Worm (Caenorhabditis elegans) whole organism, L4 larva: ENCODE data around the gene B0513.90.

Experiments
- F26F4.8 ChIP-seq: fragments of 200-800 bp; sonication (Bioruptor generic); conservative IDR thresholded peaks from 2 replicates; pipeline ENCODE4 v1.3.6; 2022; ENCODE audit warnings: missing genetic modification characterization, missing compliant biosample characterization
- F49E8.2 ChIP-seq: sonication (generic microtip); optimal IDR thresholded peaks from 2 replicates; lab custom pipeline; 2016; ENCODE audit warnings: missing compliant biosample characterization, mild to moderate bottlenecking, missing genetic modification characterization, borderline replicate concordance
- Y105C5A.15 ChIP-seq: fragments of 200-800 bp; sonication (Bioruptor generic); IDR thresholded peaks from 2 replicates; pipeline ENCODE4 v1.3.6; 2022; ENCODE audit warnings: missing genetic modification characterization, missing compliant biosample characterization
- Y48G9A.11 ChIP-seq: fragments of 200-800 bp; sonication (Bioruptor generic); IDR thresholded peaks from 2 replicates; pipeline ENCODE4 v1.3.6; 2022; ENCODE audit warnings: missing genetic modification reagents, missing genetic modification characterization, missing compliant biosample characterization
- arid-1 ChIP-seq: fragments of 200-800 bp; sonication (Bioruptor generic); conservative IDR thresholded peaks from 2 replicates; pipeline ENCODE4 v1.3.6; 2022; ENCODE audit warnings: missing genetic modification reagents, missing genetic modification characterization, missing compliant biosample characterization
- ceh-20 ChIP-seq: fragments of 200-800 bp; sonication (Bioruptor generic); IDR thresholded peaks from 2 replicates; pipeline ENCODE4 v1.3.6; 2022; ENCODE audit warnings: missing genetic modification reagents, missing genetic modification characterization, missing compliant biosample characterization
- ceh-28 ChIP-seq: fragments of 150-350 bp; optimal IDR thresholded peaks from 2 replicates; lab custom pipeline; 2014; ENCODE audit warnings: missing biosample characterization, missing genetic modification reagents, missing genetic modification characterization
- ceh-32 ChIP-seq: sonication (generic microtip); optimal IDR thresholded peaks from 2 replicates; lab custom pipeline; 2016; ENCODE audit warnings: mild to moderate bottlenecking, missing genetic modification characterization, missing compliant biosample characterization; ENCODE audit not compliant: poor library complexity
- ces-1 ChIP-seq: fragments of 150-350 bp; sonication (generic microtip); optimal IDR thresholded peaks from 4 replicates; lab custom pipeline; 2014; ENCODE audit warnings: missing biosample characterization, missing genetic modification reagents, missing genetic modification characterization
- cey-2 ChIP-seq: sonication (generic microtip); optimal IDR thresholded peaks from 3 replicates; lab custom pipeline; 2017; ENCODE audit warnings: missing genetic modification characterization, mild to moderate bottlenecking, missing compliant biosample characterization, antibody characterized with exemption, borderline replicate concordance; ENCODE audit not compliant: insufficient read depth
- daf-16 ChIP-seq, 3 experiments: sonication (generic microtip); optimal IDR thresholded peaks; 2 replicates each; lab custom pipeline; 2016 to 2017; ENCODE audit warnings: missing genetic modification characterization in 3 of 3, missing genetic modification reagents in 3 of 3, mild to moderate bottlenecking in 2 of 3, missing compliant biosample characterization in 2 of 3, missing biosample characterization in 1 of 3, moderate library complexity in 1 of 3
- dmd-8 ChIP-seq: fragments of 200-800 bp; sonication (Bioruptor generic); IDR thresholded peaks from 2 replicates; pipeline ENCODE4 v1.3.6; 2022; ENCODE audit warnings: missing genetic modification characterization, missing compliant biosample characterization
- fkh-10 ChIP-seq: fragments of 150-350 bp; optimal IDR thresholded peaks from 2 replicates; lab custom pipeline; 2014; ENCODE audit warnings: missing biosample characterization, missing genetic modification reagents, missing genetic modification characterization
- hif-1 ChIP-seq, 2 experiments: sonication (generic microtip); optimal IDR thresholded peaks; 2 replicates each; lab custom pipeline; 2016 to 2017; ENCODE audit warnings: missing compliant biosample characterization in 2 of 2, missing genetic modification characterization in 2 of 2, missing genetic modification reagents in 2 of 2, missing genotype in 2 of 2, mild to moderate bottlenecking in 1 of 2
- hmg-1.1 ChIP-seq: fragments of 200-800 bp; sonication (Bioruptor generic); IDR thresholded peaks from 2 replicates; pipeline ENCODE4 v1.3.6; 2022; ENCODE audit warnings: missing genetic modification reagents, missing genetic modification characterization, missing compliant biosample characterization
- lin-13 ChIP-seq: fragments of 150-350 bp; optimal IDR thresholded peaks from 2 replicates; lab custom pipeline; 2014; ENCODE audit warnings: missing biosample characterization, missing genetic modification reagents, missing genetic modification characterization
- lir-3 ChIP-seq: sonication (generic microtip); optimal IDR thresholded peaks from 2 replicates; lab custom pipeline; 2016; ENCODE audit warnings: mild to moderate bottlenecking, missing genetic modification characterization, missing compliant biosample characterization
- mdt-29 ChIP-seq: fragments of 200-800 bp; sonication (Bioruptor generic); IDR thresholded peaks from 2 replicates; pipeline ENCODE4 v1.3.6; 2022; ENCODE audit warnings: missing genetic modification reagents, missing genetic modification characterization, missing compliant biosample characterization
- mep-1 ChIP-seq: fragments of 150-350 bp; sonication (generic microtip); optimal IDR thresholded peaks from 3 replicates; lab custom pipeline; 2014; ENCODE audit warnings: missing biosample characterization, missing genetic modification characterization
- nhr-10 ChIP-seq: fragments of 150-350 bp; optimal IDR thresholded peaks from 2 replicates; lab custom pipeline; 2014; ENCODE audit warnings: missing biosample characterization, missing genetic modification characterization
- nhr-11 ChIP-seq: fragments of 150-350 bp; optimal IDR thresholded peaks from 2 replicates; lab custom pipeline; 2014; ENCODE audit warnings: missing biosample characterization, missing genetic modification characterization
- nhr-111 ChIP-seq: fragments of 200-800 bp; sonication (Bioruptor generic); optimal IDR thresholded peaks from 2 replicates; lab custom pipeline; 2018; ENCODE audit warnings: mild to moderate bottlenecking, missing genetic modification characterization, missing compliant biosample characterization
- nhr-25 ChIP-seq: sonication (generic microtip); optimal IDR thresholded peaks from 2 replicates; lab custom pipeline; 2017; ENCODE audit warnings: missing genetic modification characterization, mild to moderate bottlenecking, missing compliant biosample characterization, antibody characterized with exemption, moderate library complexity, borderline replicate concordance; ENCODE audit not compliant: insufficient read depth
- nhr-28 ChIP-seq: fragments of 150-350 bp; optimal IDR thresholded peaks from 2 replicates; lab custom pipeline; 2014; ENCODE audit warnings: missing biosample characterization, missing genetic modification characterization
- rbr-2 ChIP-seq: sonication (generic microtip); optimal IDR thresholded peaks from 2 replicates; lab custom pipeline; 2016; ENCODE audit warnings: missing genotype, missing genetic modification characterization, missing compliant biosample characterization
- saeg-2 ChIP-seq: fragments of 200-800 bp; sonication (Bioruptor generic); IDR thresholded peaks from 2 replicates; pipeline ENCODE4 v1.3.6; 2022; ENCODE audit warnings: missing genetic modification reagents, missing genetic modification characterization, missing compliant biosample characterization
- set-16 ChIP-seq: fragments of 200-800 bp; sonication (Bioruptor generic); IDR thresholded peaks from 2 replicates; pipeline ENCODE4 v1.3.6; 2022; ENCODE audit warnings: missing genetic modification reagents, missing genetic modification characterization, missing compliant biosample characterization
- skn-1 ChIP-seq: fragments of 150-350 bp; optimal IDR thresholded peaks from 2 replicates; lab custom pipeline; 2014; ENCODE audit warnings: missing biosample characterization, missing genetic modification characterization
- snpc-1.2 ChIP-seq: fragments of 200-800 bp; sonication (Bioruptor generic); IDR thresholded peaks from 2 replicates; pipeline ENCODE4 v1.3.6; 2022; ENCODE audit warnings: missing genetic modification reagents, missing genetic modification characterization, missing compliant biosample characterization
- snpc-4 ChIP-seq: fragments of 150-350 bp; optimal IDR thresholded peaks from 2 replicates; lab custom pipeline; 2014; ENCODE audit warnings: missing biosample characterization, missing genetic modification characterization
- tra-1 ChIP-seq: fragments of 200-800 bp; sonication (Bioruptor generic); IDR thresholded peaks from 2 replicates; pipeline ENCODE4 v1.3.6; 2022; ENCODE audit warnings: missing genetic modification reagents, missing genetic modification characterization, missing compliant biosample characterization
- unc-62 ChIP-seq, 3 experiments: fragments of 150-350 bp in 1 of 3; sonication (generic microtip); optimal IDR thresholded peaks in 2 of 3; peaks in 1 of 3; 1 replicate in 1 of 3; 2 replicates in 2 of 3; lab custom pipeline; 2014 to 2017; ENCODE audit warnings: missing biosample characterization in 3 of 3, missing genetic modification characterization in 3 of 3, missing genetic modification reagents in 3 of 3, missing genotype in 1 of 3
- zip-2 ChIP-seq: fragments of 150-350 bp; optimal IDR thresholded peaks from 2 replicates; lab custom pipeline; 2014; ENCODE audit warnings: missing biosample characterization, missing genetic modification characterization

The B0513.90 gene

ce11 chrIV:13888164-13888518 lies 21.3 kb downstream of the B0513.90 start:
- TF ChIP-seq F26F4.8 (GFP tag; lab: Robert Waterston, UW) (no peak), nhr-11 (tag; lab: Kevin White, UChicago) (no peak), Y105C5A.15 (no peak), lir-3 (tag; lab: Kevin White, UChicago) (no peak), fkh-10 (GFP tag; lab: Kevin White, UChicago) (no peak), ceh-20 (GFP tag; lab: Robert Waterston, UW) (no peak), arid-1 (GFP tag; lab: Robert Waterston, UW) (no peak), F49E8.2 (tag; lab: Kevin White, UChicago) (no peak), nhr-10 (tag; lab: Kevin White, UChicago) (no peak), ceh-32 (no peak), hif-1 (tag; optimal IDR thresholded peaks at IDR 0.05; lab: Kevin White, UChicago) (no peak), dmd-8 (GFP tag; lab: Robert Waterston, UW) (no peak), zip-2 (tag; lab: Kevin White, UChicago) (no peak), cey-2 (tag; lab: Kevin White, UChicago) (no peak), daf-16 (GFP tag; optimal IDR thresholded peaks at IDR 0.05; lab: Kevin White, UChicago) (no peak), daf-16 (tag; optimal IDR thresholded peaks at IDR 0.05; lab: Kevin White, UChicago) (no peak), hmg-1.1 (GFP tag; lab: Robert Waterston, UW) (no peak), skn-1 (no peak), ces-1 (GFP tag; lab: Kevin White, UChicago) (no peak), nhr-25 (no peak)

ce11 chrIV:13893103-13893502 lies 26.2 kb downstream of the B0513.90 start:
- TF ChIP-seq saeg-2 (GFP tag; lab: Robert Waterston, UW) (no peak), hmg-1.1 (GFP tag; lab: Robert Waterston, UW) (0 out of 2 replicates have a peak, but pooled peaks have one; percentile 28), Y48G9A.11 (peak; percentile 70), nhr-28 (tag; lab: Kevin White, UChicago) (no peak), ceh-28 (tag; lab: Kevin White, UChicago) (no peak), mep-1 (tag; lab: Kevin White, UChicago) (peak; percentile 37), nhr-111 (GFP tag; lab: Kevin White, UChicago) (peak; percentile 42), snpc-1.2 (GFP tag; lab: Robert Waterston, UW) (peak; percentile 66), rbr-2 (tag; lab: Kevin White, UChicago) (no peak), lin-13 (peak; percentile 59), unc-62 (GFP tag; optimal IDR thresholded peaks at IDR 0.05 in 1 of 2; lab: Kevin White, UChicago) (peak in 1 of 2 experiments; percentile 53), unc-62 (tag; optimal IDR thresholded peaks at IDR 0.05; lab: Kevin White, UChicago) (no peak), mdt-29 (GFP tag; lab: Robert Waterston, UW) (no peak), daf-16 (GFP tag; optimal IDR thresholded peaks at IDR 0.05; lab: Kevin White, UChicago) (no peak), daf-16 (tag; optimal IDR thresholded peaks at IDR 0.05; lab: Kevin White, UChicago) (peak; percentile 13), snpc-4 (tag; lab: Kevin White, UChicago) (peak; percentile 82)
- TF ChIP-seq, all 104 proteins: peak for 9

- TF ChIP-seq nhr-25, result no peak
These were observed 35.9 kb downstream of the B0513.90 start, which contains the start of gene Y37A1A.3 for ce11 chrIV:13902774-13903173. TSS of gene Y37A1A.3 (minus strand) at chrIV:13902874.

ce11 chrIV:13906369-13906768 lies 39.5 kb downstream of the B0513.90 start:
- TF ChIP-seq snpc-1.2 (GFP tag; lab: Robert Waterston, UW) (peak; percentile 62), tra-1 (GFP tag; lab: Robert Waterston, UW) (no peak)

- peak; percentile 52; the same call in 1 of the 2 replicates for TF ChIP-seq set-16 (GFP tag; lab: Robert Waterston, UW)
These were observed 43.2 kb downstream of the B0513.90 start for ce11 chrIV:13910013-13910412.
